Fruit fly (Drosophila melanogaster) whole organism, prepupa: Measurements from ENCODE around the gene CG33795.

ENCODE experiments used
- Blimp-1 ChIP-seq: fragments of 200-800 bp; sonication (Bioruptor generic); optimal IDR thresholded peaks from 3 replicates; lab custom pipeline; 2017; ENCODE audit warnings: missing biosample characterization, missing genetic modification characterization, mild to moderate bottlenecking, moderate library complexity, missing genetic modification reagents
- CG10669 ChIP-seq: fragments of 200-800 bp; sonication (Bioruptor generic); optimal IDR thresholded peaks from 3 replicates; lab custom pipeline; 2018; ENCODE audit warnings: missing biosample characterization, mild to moderate bottlenecking, missing genetic modification characterization, moderate library complexity
- CG11294 ChIP-seq: fragments of 200-800 bp; sonication (Bioruptor generic); IDR thresholded peaks from 2 replicates; pipeline ENCODE4 v1.3.6; 2022; ENCODE audit warnings: missing biosample characterization, missing genetic modification characterization
- CG11902 ChIP-seq: fragments of 200-800 bp; sonication (Bioruptor generic); optimal IDR thresholded peaks from 3 replicates; lab custom pipeline; 2016; ENCODE audit warnings: missing biosample characterization, missing genetic modification characterization
- CG1621 ChIP-seq: fragments of 200-800 bp; sonication (Bioruptor generic); optimal IDR thresholded peaks from 3 replicates; lab custom pipeline; 2018; ENCODE audit warnings: missing biosample characterization, mild to moderate bottlenecking, missing genetic modification characterization
- CG16779 ChIP-seq: fragments of 200-800 bp; sonication (Bioruptor generic); optimal IDR thresholded peaks from 3 replicates; lab custom pipeline; 2017; ENCODE audit warnings: missing biosample characterization, mild to moderate bottlenecking, missing genetic modification characterization
- CG3032 ChIP-seq: fragments of 200-800 bp; optimal IDR thresholded peaks from 2 replicates; lab custom pipeline; 2019; ENCODE audit warnings: missing biosample characterization, mild to moderate bottlenecking, missing genetic modification characterization, moderate library complexity
- CG31627 ChIP-seq: fragments of 200-800 bp; sonication (Bioruptor generic); optimal IDR thresholded peaks from 3 replicates; lab custom pipeline; 2016; ENCODE audit warnings: missing biosample characterization, missing genetic modification characterization
- CG34406 ChIP-seq: fragments of 200-800 bp; sonication (Bioruptor generic); optimal IDR thresholded peaks from 3 replicates; lab custom pipeline; 2016; ENCODE audit warnings: missing biosample characterization, missing genetic modification characterization
- CG3919 ChIP-seq: fragments of 200-800 bp; sonication (Bioruptor generic); optimal IDR thresholded peaks from 3 replicates; lab custom pipeline; 2016; ENCODE audit warnings: missing biosample characterization, missing genetic modification characterization
- CG4318 ChIP-seq: fragments of 200-800 bp; sonication (Bioruptor generic); optimal IDR thresholded peaks from 3 replicates; lab custom pipeline; 2017; ENCODE audit warnings: missing biosample characterization, mild to moderate bottlenecking, missing genetic modification characterization
- CG6163 ChIP-seq: fragments of 200-800 bp; sonication (Bioruptor generic); IDR thresholded peaks from 3 replicates; pipeline ENCODE4 v1.3.6; 2022; ENCODE audit warnings: missing biosample characterization, missing genetic modification characterization
- CG6276 ChIP-seq: fragments of 200-800 bp; sonication (Bioruptor generic); optimal IDR thresholded peaks from 2 replicates; lab custom pipeline; 2017; ENCODE audit warnings: missing biosample characterization, mild to moderate bottlenecking, missing genetic modification characterization
- CG6808 ChIP-seq: fragments of 200-800 bp; sonication (Bioruptor generic); optimal IDR thresholded peaks from 3 replicates; lab custom pipeline; 2017; ENCODE audit warnings: missing biosample characterization, missing genetic modification characterization, mild to moderate bottlenecking, moderate library complexity, missing genetic modification reagents
- CG6854 ChIP-seq: fragments of 200-800 bp; sonication (Bioruptor generic); optimal IDR thresholded peaks from 2 replicates; lab custom pipeline; 2017; ENCODE audit warnings: missing biosample characterization, mild to moderate bottlenecking, missing genetic modification characterization
- CG7368 ChIP-seq: fragments of 200-800 bp; sonication (Bioruptor generic); optimal IDR thresholded peaks from 3 replicates; lab custom pipeline; 2016; ENCODE audit warnings: missing biosample characterization, missing genetic modification characterization
- CG8319 ChIP-seq: fragments of 200-800 bp; sonication (Bioruptor generic); optimal IDR thresholded peaks from 3 replicates; lab custom pipeline; 2016; ENCODE audit warnings: missing biosample characterization, missing genetic modification characterization
- CG8632 ChIP-seq: fragments of 200-800 bp; sonication (Bioruptor generic); optimal IDR thresholded peaks from 3 replicates; lab custom pipeline; 2016; ENCODE audit warnings: missing biosample characterization, missing genetic modification characterization
- CG9139 ChIP-seq: fragments of 200-800 bp; sonication (Bioruptor generic); optimal IDR thresholded peaks from 3 replicates; lab custom pipeline; 2017; ENCODE audit warnings: missing biosample characterization, mild to moderate bottlenecking, missing genetic modification characterization
- Eip75B ChIP-seq: fragments of 200-800 bp; sonication (Bioruptor generic); optimal IDR thresholded peaks from 3 replicates; lab custom pipeline; 2016; ENCODE audit warnings: missing biosample characterization, missing genetic modification characterization
- Eip78C ChIP-seq: fragments of 200-800 bp; sonication (Bioruptor generic); peaks from one replicate; lab custom pipeline; 2016; ENCODE audit warnings: missing biosample characterization, missing genetic modification characterization
- Eip93F ChIP-seq: fragments of 200-800 bp; sonication (Bioruptor generic); optimal IDR thresholded peaks from 2 replicates; lab custom pipeline; 2016; ENCODE audit warnings: missing biosample characterization, mild to moderate bottlenecking, missing genetic modification characterization
- Ets21C ChIP-seq: fragments of 200-800 bp; sonication (Bioruptor generic); optimal IDR thresholded peaks from 3 replicates; lab custom pipeline; 2016; ENCODE audit warnings: missing biosample characterization, missing genetic modification characterization
- Ets96B ChIP-seq: fragments of 200-800 bp; optimal IDR thresholded peaks from 2 replicates; lab custom pipeline; 2019; ENCODE audit warnings: missing biosample characterization, mild to moderate bottlenecking, missing genetic modification characterization, moderate library complexity
- Gug ChIP-seq: fragments of 200-800 bp; sonication (Bioruptor generic); IDR thresholded peaks from 2 replicates; pipeline ENCODE4 v1.3.6; 2022; ENCODE audit warnings: missing biosample characterization, missing genetic modification characterization
- Hr39 ChIP-seq: fragments of 200-800 bp; sonication (Bioruptor generic); optimal IDR thresholded peaks from 2 replicates; lab custom pipeline; 2016; ENCODE audit warnings: missing biosample characterization, missing genetic modification characterization
- Hr4 ChIP-seq: fragments of 200-800 bp; sonication (Bioruptor generic); optimal IDR thresholded peaks from 3 replicates; lab custom pipeline; 2016; ENCODE audit warnings: missing biosample characterization, missing genetic modification characterization
- Lpt ChIP-seq: fragments of 200-800 bp; sonication (Bioruptor generic); optimal IDR thresholded peaks from 3 replicates; lab custom pipeline; 2016; ENCODE audit warnings: missing biosample characterization, missing genetic modification characterization
- Met ChIP-seq: fragments of 200-800 bp; sonication (Bioruptor generic); optimal IDR thresholded peaks from 3 replicates; lab custom pipeline; 2016; ENCODE audit warnings: missing biosample characterization, missing genetic modification characterization
- OdsH ChIP-seq: fragments of 200-800 bp; sonication (Bioruptor generic); optimal IDR thresholded peaks from 3 replicates; lab custom pipeline; 2016; ENCODE audit warnings: missing biosample characterization, missing genetic modification characterization
- Smox ChIP-seq: fragments of 200-800 bp; sonication (Bioruptor generic); optimal IDR thresholded peaks from 3 replicates; lab custom pipeline; 2016; ENCODE audit warnings: missing biosample characterization, missing genetic modification characterization
- Sox102F ChIP-seq: fragments of 200-800 bp; sonication (Bioruptor generic); optimal IDR thresholded peaks from 2 replicates; lab custom pipeline; 2016; ENCODE audit warnings: missing biosample characterization, mild to moderate bottlenecking, missing genetic modification characterization
- Sox14 ChIP-seq: fragments of 200-800 bp; sonication (Bioruptor generic); optimal IDR thresholded peaks from 3 replicates; lab custom pipeline; 2016; ENCODE audit warnings: missing biosample characterization, missing genetic modification characterization
- Sox15 ChIP-seq: fragments of 200-800 bp; sonication (Bioruptor generic); optimal IDR thresholded peaks from 3 replicates; lab custom pipeline; 2016; ENCODE audit warnings: missing biosample characterization, missing genetic modification characterization
- acj6 ChIP-seq: fragments of 200-800 bp; sonication (Bioruptor generic); optimal IDR thresholded peaks from 3 replicates; lab custom pipeline; 2016; ENCODE audit warnings: missing biosample characterization, missing genetic modification characterization
- cyc ChIP-seq: fragments of 200-800 bp; sonication (Bioruptor generic); optimal IDR thresholded peaks from 3 replicates; lab custom pipeline; 2016; ENCODE audit warnings: missing biosample characterization, missing genetic modification characterization
- dac ChIP-seq: fragments of 200-800 bp; sonication (Bioruptor generic); optimal IDR thresholded peaks from 2 replicates; lab custom pipeline; 2017; ENCODE audit warnings: missing biosample characterization, mild to moderate bottlenecking, missing genetic modification characterization
- dsx ChIP-seq: fragments of 200-800 bp; optimal IDR thresholded peaks from 3 replicates; lab custom pipeline; 2019; ENCODE audit warnings: missing biosample characterization, mild to moderate bottlenecking, missing genetic modification characterization, moderate library complexity; ENCODE audit not compliant: poor library complexity, severe bottlenecking
- eg ChIP-seq: fragments of 200-800 bp; sonication (Bioruptor generic); IDR thresholded peaks from 3 replicates; pipeline ENCODE4 v1.3.6; 2022; ENCODE audit warnings: missing biosample characterization, missing genetic modification characterization
- fd59A ChIP-seq: fragments of 200-800 bp; sonication (Bioruptor generic); optimal IDR thresholded peaks from 2 replicates; lab custom pipeline; 2017; ENCODE audit warnings: missing biosample characterization, mild to moderate bottlenecking, missing genetic modification characterization, missing genetic modification reagents
- fd85E ChIP-seq: fragments of 200-800 bp; sonication (Bioruptor generic); optimal IDR thresholded peaks from 3 replicates; lab custom pipeline; 2016; ENCODE audit warnings: missing biosample characterization, missing genetic modification characterization
- fkh ChIP-seq: fragments of 200-800 bp; sonication (Bioruptor generic); optimal IDR thresholded peaks from 3 replicates; lab custom pipeline; 2017; ENCODE audit warnings: missing biosample characterization, mild to moderate bottlenecking, missing genetic modification characterization, moderate library complexity
- lz ChIP-seq: fragments of 200-800 bp; sonication (Bioruptor generic); optimal IDR thresholded peaks from 3 replicates; lab custom pipeline; 2016; ENCODE audit warnings: missing biosample characterization, missing genetic modification characterization
- net ChIP-seq: fragments of 200-800 bp; sonication (Bioruptor generic); optimal IDR thresholded peaks from 3 replicates; lab custom pipeline; 2016; ENCODE audit warnings: missing biosample characterization, missing genetic modification characterization
- pdm3 ChIP-seq: fragments of 200-800 bp; sonication (Bioruptor generic); optimal IDR thresholded peaks from 3 replicates; lab custom pipeline; 2016; ENCODE audit warnings: missing biosample characterization, missing genetic modification characterization
- salr ChIP-seq, 2 experiments: fragments of 200-800 bp; sonication (Bioruptor generic); optimal IDR thresholded peaks; 3 replicates each; lab custom pipeline; 2016 to 2018; ENCODE audit warnings: missing biosample characterization in 2 of 2, missing genetic modification characterization in 2 of 2, mild to moderate bottlenecking in 1 of 2
- spab ChIP-seq: fragments of 200-800 bp; sonication (Bioruptor generic); optimal IDR thresholded peaks from 2 replicates; lab custom pipeline; 2017; ENCODE audit warnings: missing biosample characterization, mild to moderate bottlenecking, missing genetic modification characterization, missing genetic modification reagents
- ss ChIP-seq, 2 experiments: fragments of 200-800 bp; sonication (Bioruptor generic); optimal IDR thresholded peaks; 2 replicates in 1 of 2; 3 replicates in 1 of 2; lab custom pipeline; 2017 to 2018; ENCODE audit warnings: mild to moderate bottlenecking in 2 of 2, missing biosample characterization in 2 of 2, missing genetic modification characterization in 2 of 2, moderate library complexity in 1 of 2
- topi ChIP-seq: fragments of 200-800 bp; sonication (Bioruptor generic); optimal IDR thresholded peaks from 3 replicates; lab custom pipeline; 2016; ENCODE audit warnings: missing biosample characterization, missing genetic modification characterization

Gene CG33795

dm6 chr3L:16171280-16171679, at the start of gene CG33795:
Gene CG33795 (minus strand): TSS chr3L:16171380.
- TF ChIP-seq CG8319 (GFP tag; lab: Kevin White, UChicago) (no peak), CG34406 (no peak), fd59A (GFP tag; lab: Kevin White, UChicago) (no peak), pdm3 (GFP tag; lab: Kevin White, UChicago) (no peak), eg (GFP tag; lab: Robert Waterston, UW) (no peak), acj6 (GFP tag; lab: Kevin White, UChicago) (no peak), CG1621 (no peak), CG8632 (no peak)

dm6 chr3L:16217935-16218334, 46.8 kb upstream of the CG33795 start:
- TF ChIP-seq fkh (GFP tag; lab: Kevin White, UChicago) = no peak
- peak; percentile 9 for TF ChIP-seq CG3032 (tag; lab: Kevin White, UChicago)
- TF ChIP-seq CG16779 (tag; lab: Kevin White, UChicago) = no peak
- TF ChIP-seq Smox (GFP tag; lab: Kevin White, UChicago) = no peak
- TF ChIP-seq Sox14 (GFP tag; lab: Kevin White, UChicago) = peak; percentile 56
- peak; percentile 83 for TF ChIP-seq CG6163 (GFP tag; lab: Robert Waterston, UW)
- peak; percentile 11 for TF ChIP-seq Hr39
- TF ChIP-seq Sox102F (GFP tag; lab: Kevin White, UChicago) = no peak
- TF ChIP-seq CG8632 = no peak
- TF ChIP-seq OdsH (GFP tag; lab: Kevin White, UChicago) = peak; percentile 66
- peak; percentile 49 for TF ChIP-seq Met (GFP tag; lab: Kevin White, UChicago)
- TF ChIP-seq topi = peak; percentile 28
- peak; percentile 78 for TF ChIP-seq Lpt
- TF ChIP-seq Ets21C (GFP tag; lab: Kevin White, UChicago) = no peak
- no peak for TF ChIP-seq CG31627 (GFP tag; lab: Kevin White, UChicago)
- peak; percentile 84 for TF ChIP-seq Hr4 (GFP tag; lab: Kevin White, UChicago)
- TF ChIP-seq fd85E = peak; percentile 12
- peak; percentile 74 for TF ChIP-seq Eip75B (GFP tag; lab: Kevin White, UChicago)
- peak; percentile 43 for TF ChIP-seq CG4318 (GFP tag; lab: Kevin White, UChicago)
- peak; percentile 16 for TF ChIP-seq CG1621
- peak; percentile 34 for TF ChIP-seq fd59A (GFP tag; lab: Kevin White, UChicago)
- TF ChIP-seq CG11294 (GFP tag; lab: Robert Waterston, UW) = 0 out of 2 replicates have a peak, but pooled peaks have one; percentile 38
- peak; percentile 38 for TF ChIP-seq CG10669 (GFP tag; lab: Kevin White, UChicago)
- peak; percentile 40 for TF ChIP-seq Ets96B
- TF ChIP-seq lz (GFP tag; lab: Kevin White, UChicago) = peak; percentile 11
- peak; percentile 37 for TF ChIP-seq CG6808 (GFP tag; lab: Kevin White, UChicago)
- TF ChIP-seq CG3919 (GFP tag; lab: Kevin White, UChicago) = peak; percentile 72
- peak; percentile 20 for TF ChIP-seq CG6276 (GFP tag; lab: Kevin White, UChicago)
- TF ChIP-seq net (GFP tag; lab: Kevin White, UChicago) = peak; percentile 41
- no peak for TF ChIP-seq ss (GFP tag; optimal IDR thresholded peaks at IDR 0.05; lab: Kevin White, UChicago)
- peak in 1 of 2 experiments; percentile 69 for TF ChIP-seq salr (GFP tag; optimal IDR thresholded peaks at IDR 0.05; lab: Kevin White, UChicago)
- TF ChIP-seq CG11902 (GFP tag; lab: Kevin White, UChicago) = no peak
- TF ChIP-seq eg (GFP tag; lab: Robert Waterston, UW) = peak; percentile 83
- peak; percentile 31 for TF ChIP-seq dsx (GFP tag; lab: Kevin White, UChicago)
- peak; percentile 21 for TF ChIP-seq cyc (GFP tag; lab: Kevin White, UChicago)
- peak; percentile 48 for TF ChIP-seq pdm3 (GFP tag; lab: Kevin White, UChicago)
- TF ChIP-seq dac (GFP tag; lab: Kevin White, UChicago) = peak; percentile 40
- peak; percentile 5 for TF ChIP-seq CG34406
- TF ChIP-seq Sox15 (GFP tag; lab: Kevin White, UChicago) = no peak
- TF ChIP-seq acj6 (GFP tag; lab: Kevin White, UChicago) = peak; percentile 55
- no peak for TF ChIP-seq CG7368
- TF ChIP-seq Blimp-1 = no peak
- TF ChIP-seq CG6854 (GFP tag; lab: Kevin White, UChicago) = no peak
- peak; percentile 65 for TF ChIP-seq Gug
- no peak for TF ChIP-seq Eip93F (GFP tag; lab: Kevin White, UChicago)
- peak; percentile 92 for TF ChIP-seq Eip78C (GFP tag; lab: Kevin White, UChicago)
- no peak for TF ChIP-seq CG9139
- no peak for TF ChIP-seq spab (GFP tag; lab: Kevin White, UChicago)
